Worm (Caenorhabditis elegans): ENCODE measurements around the gene T23F2.3.

Gene T23F2.3

ce11 chrX:5485284-5485927, 26.7 kb downstream of the T23F2.3 start:
- TF ChIP-seq hlh-13 (GFP tag; optimal IDR thresholded peaks at IDR 0.05), result no peak
- TF ChIP-seq pha-2 (tag; optimal IDR thresholded peaks at IDR 0.05), result no peak
- no peak for TF ChIP-seq unc-55 (GFP tag; optimal IDR thresholded peaks at IDR 0.05)
- TF ChIP-seq unc-86 (tag; optimal IDR thresholded peaks at IDR 0.05), result no peak
- TF ChIP-seq C38D4.7 (GFP tag; optimal IDR thresholded peaks at IDR 0.05), result peak; percentile 11
- no peak for TF ChIP-seq ceh-9 (tag; optimal IDR thresholded peaks at IDR 0.05)
- TF ChIP-seq unc-3 (GFP tag; conservative IDR thresholded peaks at IDR 0.05), result no peak
- no peak for TF ChIP-seq unc-3 (tag; optimal IDR thresholded peaks at IDR 0.05)
- TF ChIP-seq ahr-1 (tag; optimal IDR thresholded peaks at IDR 0.05), result no peak

- peak; percentile 55 for TF ChIP-seq pha-2 (tag; optimal IDR thresholded peaks at IDR 0.05)
- TF ChIP-seq ama-1 (optimal IDR thresholded peaks at IDR 0.05), result peak; percentile 74
- no peak for TF ChIP-seq odd-2 (tag; optimal IDR thresholded peaks at IDR 0.05)
- TF ChIP-seq ceh-30 (tag; optimal IDR thresholded peaks at IDR 0.05), result no peak
- no peak for TF ChIP-seq Y22D7AL.16 (tag; optimal IDR thresholded peaks at IDR 0.05)
- peak; percentile 44 for TF ChIP-seq ceh-19 (GFP tag; optimal IDR thresholded peaks at IDR 0.05)
- peak; percentile 68 for TF ChIP-seq tbx-2 (tag; optimal IDR thresholded peaks at IDR 0.05)
- TF ChIP-seq ceh-45 (GFP tag; IDR thresholded peaks at IDR 0.05), result no peak
- peak; percentile 5 for TF ChIP-seq hlh-30 (tag; optimal IDR thresholded peaks at IDR 0.05; ENCODE audit: insufficient read depth)
- no peak for TF ChIP-seq pag-3 (tag; optimal IDR thresholded peaks at IDR 0.05; ENCODE audit: borderline replicate concordance)
- peak; percentile 16 for TF ChIP-seq fkh-6 (tag; optimal IDR thresholded peaks at IDR 0.05)
- no peak for TF ChIP-seq sox-4 (tag; optimal IDR thresholded peaks at IDR 0.05)
- peak; percentile 38 for TF ChIP-seq elt-2 (tag; optimal IDR thresholded peaks at IDR 0.05)
- no peak for TF ChIP-seq K02D7.2 (tag; optimal IDR thresholded peaks at IDR 0.05)
- TF ChIP-seq nhr-232 (tag; optimal IDR thresholded peaks at IDR 0.05), result no peak
- no peak for TF ChIP-seq ceh-48 (tag; optimal IDR thresholded peaks at IDR 0.05)
- peak; percentile 64 for TF ChIP-seq pqm-1 (tag; optimal IDR thresholded peaks at IDR 0.05)
- TF ChIP-seq dve-1 (tag; optimal IDR thresholded peaks at IDR 0.05), result no peak
- TF ChIP-seq ceh-2 (tag; optimal IDR thresholded peaks at IDR 0.05), result peak; percentile 43
- no peak for TF ChIP-seq ztf-16 (tag; optimal IDR thresholded peaks at IDR 0.05)
- peak; percentile 52 for TF ChIP-seq nfya-1 (tag; optimal IDR thresholded peaks at IDR 0.05)
- TF ChIP-seq ref-2 (tag; optimal IDR thresholded peaks at IDR 0.05), result peak; percentile 58
- TF ChIP-seq F13H6.1 (tag; optimal IDR thresholded peaks at IDR 0.05), result peak; percentile 38
- TF ChIP-seq ceh-34 (tag; optimal IDR thresholded peaks at IDR 0.05), result peak; percentile 60
- no peak for TF ChIP-seq unc-42 (tag; optimal IDR thresholded peaks at IDR 0.05)
- TF ChIP-seq ahr-1 (tag; optimal IDR thresholded peaks at IDR 0.05), result no peak
- TF ChIP-seq nhr-11 (tag; optimal IDR thresholded peaks at IDR 0.05), result no peak
- TF ChIP-seq sdc-2 (tag; optimal IDR thresholded peaks at IDR 0.05), result peak; percentile 51
- no peak for TF ChIP-seq ceh-9 (tag; optimal IDR thresholded peaks at IDR 0.05)
- no peak for TF ChIP-seq pha-4 (tag; optimal IDR thresholded peaks at IDR 0.05)
- TF ChIP-seq dmd-4 (tag; optimal IDR thresholded peaks at IDR 0.05; ENCODE audit: borderline replicate concordance), result peak; percentile 44
Observed at ce11 chrX:5479876-5480580, 32.1 kb downstream of the T23F2.3 start.

- no peak for TF ChIP-seq nhr-232 (tag; optimal IDR thresholded peaks at IDR 0.05)
- no peak for TF ChIP-seq ceh-14 (tag; optimal IDR thresholded peaks at IDR 0.05)
- no peak for TF ChIP-seq sdc-2 (tag; optimal IDR thresholded peaks at IDR 0.05)
- no peak for TF ChIP-seq hlh-6 (tag; optimal IDR thresholded peaks at IDR 0.05)
- no peak for TF ChIP-seq hlh-15 (tag; optimal IDR thresholded peaks at IDR 0.05)
Observed at ce11 chrX:5479300-5479811, 32.8 kb downstream of the T23F2.3 start, which contains the start of gene dlg-1. Gene dlg-1 (plus strand): TSS chrX:5479700.
